Fruit fly (Drosophila melanogaster) whole organism, wandering third instar larva: Measurements from ENCODE around the gene EMC6.

Source experiments
- Abd-B ChIP-seq: fragments of >200 bp; optimal IDR thresholded peaks from 2 replicates; lab custom pipeline; 2017; ENCODE audit warnings: missing biosample characterization, missing genetic modification characterization
- CG32264 ChIP-seq: fragments of 200-800 bp; sonication (Bioruptor generic); optimal IDR thresholded peaks from 2 replicates; lab custom pipeline; 2016; ENCODE audit warnings: missing biosample characterization, missing genetic modification characterization
- CG9705 ChIP-seq: fragments of 200-800 bp; sonication (Bioruptor generic); optimal IDR thresholded peaks from 2 replicates; lab custom pipeline; 2018; ENCODE audit warnings: missing biosample characterization, mild to moderate bottlenecking, missing genetic modification characterization
- CrebA ChIP-seq: fragments of 200-800 bp; sonication (Bioruptor generic); optimal IDR thresholded peaks from 2 replicates; lab custom pipeline; 2016; ENCODE audit warnings: missing biosample characterization, mild to moderate bottlenecking, missing genetic modification characterization, borderline replicate concordance
- Dfd ChIP-seq: fragments of >200 bp; optimal IDR thresholded peaks from 2 replicates; lab custom pipeline; 2017; ENCODE audit warnings: missing biosample characterization, missing genetic modification characterization
- Dif ChIP-seq: fragments of 200-275, 200-300 bp; sonication (Bioruptor generic); optimal IDR thresholded peaks from 2 replicates; lab custom pipeline; 2018; ENCODE audit warnings: missing biosample characterization, missing genetic modification characterization; ENCODE audit not compliant: partially characterized antibody
- GATAd ChIP-seq: sonication (Bioruptor generic); optimal IDR thresholded peaks from 2 replicates; lab custom pipeline; 2016; ENCODE audit warnings: missing biosample characterization, missing genetic modification characterization
- HLH106 ChIP-seq: fragments of 200-800 bp; optimal IDR thresholded peaks from 3 replicates; lab custom pipeline; 2019; ENCODE audit warnings: missing biosample characterization, mild to moderate bottlenecking, missing genetic modification characterization, moderate library complexity
- Hnf4 ChIP-seq: fragments of 200-800 bp; sonication (Bioruptor generic); optimal IDR thresholded peaks from 2 replicates; lab custom pipeline; 2016; ENCODE audit warnings: missing biosample characterization, mild to moderate bottlenecking, missing genetic modification characterization
- Hr78 ChIP-seq: fragments of >200 bp; optimal IDR thresholded peaks from 2 replicates; lab custom pipeline; 2017; ENCODE audit warnings: missing biosample characterization, missing genetic modification characterization
- Hr83 ChIP-seq: fragments of 200-300 bp; sonication (Bioruptor generic); optimal IDR thresholded peaks from 2 replicates; lab custom pipeline; 2016; ENCODE audit warnings: missing biosample characterization, mild to moderate bottlenecking, missing genetic modification characterization, moderate library complexity; ENCODE audit not compliant: poor library complexity, severe bottlenecking
- Jra ChIP-seq: sonication (Bioruptor generic); optimal IDR thresholded peaks from 2 replicates; lab custom pipeline; 2016; ENCODE audit warnings: missing biosample characterization, missing genetic modification characterization
- Mio ChIP-seq: sonication (Bioruptor generic); optimal IDR thresholded peaks from 2 replicates; lab custom pipeline; 2016; ENCODE audit warnings: missing biosample characterization, missing genetic modification characterization
- Myc ChIP-seq: fragments of >200 bp; optimal IDR thresholded peaks from 2 replicates; lab custom pipeline; 2017
- N ChIP-seq: fragments of >200 bp; optimal IDR thresholded peaks from 2 replicates; lab custom pipeline; 2018; ENCODE audit warnings: missing biosample characterization, missing external identifiers, missing genetic modification characterization
- OdsH ChIP-seq: fragments of 200-800 bp; sonication (Bioruptor generic); optimal IDR thresholded peaks from 2 replicates; lab custom pipeline; 2016; ENCODE audit warnings: missing biosample characterization, mild to moderate bottlenecking, missing genetic modification characterization
- Rel ChIP-seq, 2 experiments: fragments of 200-800 bp; sonication (Bioruptor generic) in 1 of 2; optimal IDR thresholded peaks; 2 replicates in 1 of 2; 3 replicates in 1 of 2; lab custom pipeline; 2016 to 2019; ENCODE audit warnings: mild to moderate bottlenecking in 2 of 2, missing biosample characterization in 2 of 2, missing genetic modification characterization in 2 of 2, moderate library complexity in 1 of 2
- Sp1 ChIP-seq: fragments of 200-800 bp; sonication (Bioruptor generic); optimal IDR thresholded peaks from 3 replicates; lab custom pipeline; 2019; ENCODE audit warnings: missing biosample characterization, mild to moderate bottlenecking, missing genetic modification characterization, moderate library complexity
- Vsx2 ChIP-seq: fragments of 200-300, 225-300 bp; sonication (Bioruptor generic); optimal IDR thresholded peaks from 2 replicates; lab custom pipeline; 2018; ENCODE audit warnings: missing biosample characterization, missing genetic modification characterization; ENCODE audit not compliant: partially characterized antibody
- br ChIP-seq: fragments of 200-800 bp; sonication (Bioruptor generic); optimal IDR thresholded peaks from 2 replicates; lab custom pipeline; 2016; ENCODE audit warnings: missing biosample characterization, missing genetic modification characterization
- brk ChIP-seq: fragments of 200-800 bp; sonication (Bioruptor generic); optimal IDR thresholded peaks from 2 replicates; lab custom pipeline; 2016; ENCODE audit warnings: missing biosample characterization, mild to moderate bottlenecking, missing genetic modification characterization
- dl ChIP-seq, 2 experiments: fragments of 175-275, 200-275 bp in 1 of 2; fragments of 200-275 bp in 1 of 2; sonication (Bioruptor generic); optimal IDR thresholded peaks; lab custom pipeline; 2018; ENCODE audit warnings: mild to moderate bottlenecking in 2 of 2, missing biosample characterization in 2 of 2, missing genetic modification characterization in 2 of 2, moderate library complexity in 2 of 2; ENCODE audit not compliant: partially characterized antibody in 2 of 2, insufficient read depth in 1 of 2
- dmrt93B ChIP-seq: fragments of 200-800 bp; sonication (Bioruptor generic); optimal IDR thresholded peaks from 2 replicates; lab custom pipeline; 2018; ENCODE audit warnings: missing biosample characterization, mild to moderate bottlenecking, missing genetic modification characterization
- dsf ChIP-seq: sonication (Bioruptor generic); optimal IDR thresholded peaks from 2 replicates; lab custom pipeline; 2016; ENCODE audit warnings: missing biosample characterization, missing genetic modification characterization, borderline replicate concordance
- ey ChIP-seq: fragments of 200-800 bp; sonication (Bioruptor generic); optimal IDR thresholded peaks from 2 replicates; lab custom pipeline; 2016; ENCODE audit warnings: missing biosample characterization, missing genetic modification characterization
- foxo ChIP-seq, 2 experiments: fragments of 200-800 bp; sonication (Bioruptor generic); optimal IDR thresholded peaks; 2 replicates in 1 of 2; 3 replicates in 1 of 2; lab custom pipeline; 2016 to 2017; ENCODE audit warnings: missing biosample characterization in 2 of 2, missing genetic modification characterization in 2 of 2
- fru ChIP-seq: fragments of 200-800 bp; sonication (Bioruptor generic); optimal IDR thresholded peaks from 3 replicates; lab custom pipeline; 2016; ENCODE audit warnings: missing biosample characterization, mild to moderate bottlenecking, missing genetic modification characterization
- h ChIP-seq: fragments of 200-800 bp; sonication (Bioruptor generic); optimal IDR thresholded peaks from 3 replicates; lab custom pipeline; 2016; ENCODE audit warnings: missing biosample characterization, mild to moderate bottlenecking, missing genetic modification characterization
- jim ChIP-seq: fragments of 175-275, 200-325 bp; sonication (Bioruptor generic); optimal IDR thresholded peaks from 2 replicates; lab custom pipeline; 2016; ENCODE audit warnings: missing biosample characterization, mild to moderate bottlenecking, missing genetic modification characterization
- lola ChIP-seq: fragments of >200 bp; optimal IDR thresholded peaks from 2 replicates; lab custom pipeline; 2017; ENCODE audit warnings: missing biosample characterization, missing genetic modification characterization
- pan ChIP-seq: fragments of >200 bp; optimal IDR thresholded peaks from 2 replicates; lab custom pipeline; 2017
- psq ChIP-seq: fragments of 200-800 bp; sonication (Bioruptor generic); optimal IDR thresholded peaks from 3 replicates; lab custom pipeline; 2017; ENCODE audit warnings: missing biosample characterization, mild to moderate bottlenecking, missing genetic modification characterization, moderate library complexity
- rgr ChIP-seq: fragments of 200-800 bp; sonication (Bioruptor generic); optimal IDR thresholded peaks from 3 replicates; lab custom pipeline; 2016; ENCODE audit warnings: missing biosample characterization, mild to moderate bottlenecking, missing genetic modification characterization
- sage ChIP-seq: fragments of 200-800 bp; sonication (Bioruptor generic); optimal IDR thresholded peaks from 2 replicates; lab custom pipeline; 2016; ENCODE audit warnings: missing biosample characterization, mild to moderate bottlenecking, missing genetic modification characterization
- sv ChIP-seq: fragments of 200-800 bp; sonication (Bioruptor generic); optimal IDR thresholded peaks from 3 replicates; lab custom pipeline; 2016; ENCODE audit warnings: missing biosample characterization, missing genetic modification characterization
- tai ChIP-seq: sonication (Bioruptor generic); optimal IDR thresholded peaks from 2 replicates; lab custom pipeline; 2016; ENCODE audit warnings: missing biosample characterization, missing genetic modification characterization
- usp ChIP-seq: fragments of >200 bp; optimal IDR thresholded peaks from 2 replicates; lab custom pipeline; 2017; ENCODE audit warnings: missing biosample characterization, missing genetic modification characterization
- woc ChIP-seq: sonication (Bioruptor generic); optimal IDR thresholded peaks from 2 replicates; lab custom pipeline; 2016; ENCODE audit warnings: missing biosample characterization, mild to moderate bottlenecking, missing genetic modification characterization

EMC6 gene

DNA sequence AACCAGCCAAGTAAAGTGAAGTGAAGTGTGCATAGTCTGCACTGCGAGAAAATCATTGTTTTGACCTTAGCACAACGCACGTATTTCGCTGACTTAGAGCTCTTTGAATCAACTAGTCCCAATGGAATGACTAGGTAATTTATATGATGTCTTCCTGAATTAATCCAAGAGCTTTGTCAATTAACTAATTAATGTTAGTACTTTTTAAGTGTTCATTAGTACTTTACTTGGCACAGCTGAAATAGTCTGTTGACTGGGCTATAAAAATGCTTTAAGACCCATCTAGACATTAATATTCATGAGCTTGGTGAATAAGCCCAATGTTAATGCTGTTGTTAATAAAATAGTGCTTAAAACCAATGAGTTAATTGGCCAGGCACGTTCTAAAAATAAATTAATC lies 48.7 kb downstream of the EMC6 start:
- TF ChIP-seq CG9705, result no peak
- no peak for TF ChIP-seq Hr78
- no peak for TF ChIP-seq fru (GFP tag; lab: Kevin White, UChicago)
- TF ChIP-seq jim, result no peak
- TF ChIP-seq OdsH (GFP tag; lab: Kevin White, UChicago), result no peak
- TF ChIP-seq Myc (lab: Kevin White, UChicago), result no peak
- no peak for TF ChIP-seq CG32264 (GFP tag; lab: Kevin White, UChicago)
- TF ChIP-seq sage, result no peak
- TF ChIP-seq CrebA (GFP tag; lab: Kevin White, UChicago), result no peak
- no peak for TF ChIP-seq dmrt93B
- TF ChIP-seq usp (GFP tag; lab: Kevin White, UChicago), result no peak
- no peak for TF ChIP-seq lola
- no peak for TF ChIP-seq N (GFP tag; lab: Kevin White, UChicago)
- no peak for TF ChIP-seq h
- TF ChIP-seq GATAd (GFP tag; lab: Kevin White, UChicago), result no peak
- TF ChIP-seq Dfd, result no peak
- no peak for TF ChIP-seq br
- no peak for TF ChIP-seq sv (GFP tag; lab: Kevin White, UChicago)
- no peak for TF ChIP-seq dsf (GFP tag; lab: Kevin White, UChicago)
- no peak for TF ChIP-seq Dif (GFP tag; lab: Kevin White, UChicago)

DNA sequence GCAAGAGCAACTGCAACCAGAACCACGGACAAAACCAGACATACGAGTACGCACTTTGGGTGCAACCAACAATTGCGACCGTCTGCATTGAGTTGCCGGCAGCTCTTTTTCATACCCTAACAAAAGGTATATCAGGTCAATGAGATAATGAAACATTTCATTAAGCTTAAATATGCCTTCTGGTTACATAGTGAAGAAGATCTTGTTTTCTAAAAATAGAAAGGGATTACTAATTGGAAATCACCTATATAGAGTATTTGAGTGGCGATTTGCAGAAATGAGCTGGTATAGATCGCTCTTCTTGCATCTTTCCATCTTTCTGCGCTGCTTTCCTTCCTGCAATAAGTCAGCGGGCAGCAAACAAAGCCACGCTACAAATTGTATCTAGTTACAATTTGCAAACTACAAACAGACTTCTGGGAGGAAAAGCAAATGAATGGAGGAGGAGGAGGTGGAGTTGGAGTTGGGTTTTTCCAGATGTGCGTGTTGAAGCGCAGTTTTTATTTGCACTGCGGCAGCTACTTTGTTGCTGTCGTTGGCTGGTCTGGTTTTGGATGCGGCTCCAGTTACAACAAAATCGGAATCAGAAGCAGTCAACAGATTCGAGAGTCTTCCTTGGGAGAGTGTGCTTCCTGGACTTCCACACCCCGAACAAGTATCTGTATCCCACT lies 49.9 kb downstream of the EMC6 start:
- TF ChIP-seq rgr (GFP tag; lab: Kevin White, UChicago) (peak; percentile 43), Hnf4 (GFP tag; lab: Kevin White, UChicago) (no peak), Jra (GFP tag; lab: Kevin White, UChicago) (no peak), CG32264 (GFP tag; lab: Kevin White, UChicago) (no peak), usp (GFP tag; lab: Kevin White, UChicago) (no peak), lola (no peak), pan (lab: Kevin White, UChicago) (no peak), GATAd (GFP tag; lab: Kevin White, UChicago) (no peak), Abd-B (no peak), N (GFP tag; lab: Kevin White, UChicago) (no peak), Rel (GFP tag; optimal IDR thresholded peaks at IDR 0.05; lab: Kevin White, UChicago) (no peak), Rel (tag; optimal IDR thresholded peaks at IDR 0.05; lab: Kevin White, UChicago) (no peak), jim (no peak), dl (GFP tag; optimal IDR thresholded peaks at IDR 0.05; lab: Kevin White, UChicago; ENCODE audit: insufficient read depth in 1 of 2, partially characterized antibody in 2 of 2) (no peak), brk (GFP tag; lab: Kevin White, UChicago) (no peak), HLH106 (peak; percentile 52), Dfd (no peak), sage (no peak), h (peak; percentile 57), psq (GFP tag; lab: Kevin White, UChicago) (peak; percentile 28), CrebA (GFP tag; lab: Kevin White, UChicago) (no peak), Vsx2 (GFP tag; lab: Kevin White, UChicago) (no peak), woc (peak; percentile 47), ey (peak; percentile 52), Hr78 (no peak), Dif (GFP tag; lab: Kevin White, UChicago) (no peak), OdsH (GFP tag; lab: Kevin White, UChicago) (peak; percentile 36), dmrt93B (no peak), foxo (GFP tag; optimal IDR thresholded peaks at IDR 0.05; lab: Kevin White, UChicago) (no peak), Mio (no peak), fru (GFP tag; lab: Kevin White, UChicago) (peak; percentile 45), CG9705 (no peak), Myc (lab: Kevin White, UChicago) (no peak), br (peak; percentile 12), Sp1 (GFP tag; lab: Kevin White, UChicago) (peak; percentile 45), Hr83 (GFP tag; lab: Kevin White, UChicago) (no peak), tai (GFP tag; lab: Kevin White, UChicago) (no peak), dsf (GFP tag; lab: Kevin White, UChicago) (no peak)
